Fruit fly (Drosophila melanogaster) S2 (cell line): ENCODE data around the gene Nin.

Experiments used
- CG8478 ChIP-seq: fragments of >200 bp; optimal IDR thresholded peaks from 2 replicates; lab custom pipeline; 2018
- CTCF ChIP-seq, 2 experiments: fragments of >200 bp; optimal IDR thresholded peaks; 2 replicates each; lab custom pipeline; 2018

DNA sequence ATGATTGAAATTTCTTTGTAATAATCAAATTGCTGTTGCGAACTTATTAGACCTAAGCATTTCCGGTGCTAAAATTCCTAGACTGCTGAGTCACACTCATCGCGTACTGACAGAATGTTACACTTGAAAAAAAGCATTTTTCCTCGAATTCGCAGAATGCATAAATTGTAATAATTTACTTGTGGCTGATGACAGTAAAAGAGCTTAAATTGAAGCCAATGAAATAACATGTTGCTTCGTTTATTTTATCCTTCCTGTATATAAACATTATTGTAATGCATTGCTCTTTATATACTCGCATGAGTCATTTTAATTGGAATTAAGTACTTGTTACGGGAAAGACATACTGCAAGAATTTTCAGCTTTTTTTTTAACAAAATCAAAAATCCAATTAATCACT is 12.2 kb upstream of the Nin start:
- no peak for TF ChIP-seq CG8478
- TF ChIP-seq CTCF (optimal IDR thresholded peaks at IDR 0.05; lab: Kevin White, UChicago), result no peak
